Worm (Caenorhabditis elegans): ENCODE measurements around the gene srh-258.
A peak's percentile ranks its signal among the peaks of the same experiment; 100 is the strongest.

srh-258 gene

ce11 chrV:15451421-15451820 is 46.5 kb downstream of the srh-258 start, which contains the start of gene srw-33:
Gene srw-33 (minus strand): TSS chrV:15451521.
- TF ChIP-seq gei-17 (GFP tag; optimal IDR thresholded peaks at IDR 0.05): no peak
- no peak for TF ChIP-seq hsf-1 (GFP tag; IDR thresholded peaks at IDR 0.05)
- no peak for TF ChIP-seq fkh-3 (tag; optimal IDR thresholded peaks at IDR 0.05)
- TF ChIP-seq him-1 (tag; optimal IDR thresholded peaks at IDR 0.05): no peak
- no peak for TF ChIP-seq attf-6 (GFP tag; IDR thresholded peaks at IDR 0.05)
- TF ChIP-seq ceh-100 (GFP tag; IDR thresholded peaks at IDR 0.05): no peak
- no peak for TF ChIP-seq madf-10 (tag; optimal IDR thresholded peaks at IDR 0.05)
- no peak for TF ChIP-seq zfh-2 (GFP tag; conservative IDR thresholded peaks at IDR 0.05)
- TF ChIP-seq hmg-1.2 (GFP tag; IDR thresholded peaks at IDR 0.05): no peak
- TF ChIP-seq Y95B8A.8 (GFP tag; IDR thresholded peaks at IDR 0.05): no peak
- TF ChIP-seq hlh-12 (tag; optimal IDR thresholded peaks at IDR 0.05): no peak
- no peak for TF ChIP-seq bed-2 (GFP tag; IDR thresholded peaks at IDR 0.05)
- no peak for TF ChIP-seq B0019.2 (GFP tag; conservative IDR thresholded peaks at IDR 0.05)
- TF ChIP-seq rpc-1 (optimal IDR thresholded peaks at IDR 0.05): no peak
- no peak for TF ChIP-seq rpc-1 (tag; optimal IDR thresholded peaks at IDR 0.05)
- TF ChIP-seq sea-2 (GFP tag; IDR thresholded peaks at IDR 0.05): no peak

- TF ChIP-seq zfh-2 (GFP tag; conservative IDR thresholded peaks at IDR 0.05) (no peak), ekl-4 (GFP tag; IDR thresholded peaks at IDR 0.05) (peak; percentile 31; the same call in 1 of the 2 replicates), egl-44 (GFP tag; IDR thresholded peaks at IDR 0.05) (peak; percentile 67; the same call in 1 of the 2 replicates), rcor-1 (GFP tag; IDR thresholded peaks at IDR 0.05) (peak; percentile 55; the same call in 1 of the 2 replicates), sdz-38 (tag; optimal IDR thresholded peaks at IDR 0.05) (no peak), tbx-9 (tag; optimal IDR thresholded peaks at IDR 0.05; ENCODE audit: borderline replicate concordance) (no peak), hmg-20 (GFP tag; IDR thresholded peaks at IDR 0.05) (0 out of 2 replicates have a peak, but pooled peaks have one; percentile 20), die-1 (tag; optimal IDR thresholded peaks at IDR 0.05) (peak; percentile 48), attf-5 (GFP tag; optimal IDR thresholded peaks at IDR 0.05) (peak; percentile 22), hsf-1 (GFP tag; IDR thresholded peaks at IDR 0.05) (0 out of 2 replicates have a peak, but pooled peaks have one; percentile 51), ztf-25 (GFP tag; IDR thresholded peaks at IDR 0.05) (0 out of 2 replicates have a peak, but pooled peaks have one; percentile 49), mcd-1 (GFP tag; IDR thresholded peaks at IDR 0.05) (no peak), tbp1 (GFP tag; optimal IDR thresholded peaks at IDR 0.05) (peak; percentile 86), mes-4 (tag; optimal IDR thresholded peaks at IDR 0.05) (peak; percentile 47), lsl-1 (GFP tag; optimal IDR thresholded peaks at IDR 0.05) (peak; percentile 34), F33H1.4 (GFP tag; IDR thresholded peaks at IDR 0.05) (peak; percentile 30; the same call in 1 of the 2 replicates), B0261.1 (tag; optimal IDR thresholded peaks at IDR 0.05) (peak; percentile 67), F52B5.7 (tag; optimal IDR thresholded peaks at IDR 0.05) (peak; percentile 21), D2030.7 (GFP tag; IDR thresholded peaks at IDR 0.05) (peak; percentile 80), bed-2 (GFP tag; IDR thresholded peaks at IDR 0.05) (no peak), athp-1 (tag; optimal IDR thresholded peaks at IDR 0.05) (peak; percentile 17), ztf-18 (tag; optimal IDR thresholded peaks at IDR 0.05) (peak; percentile 31), madf-6 (GFP tag; IDR thresholded peaks at IDR 0.05) (peak; percentile 65), dox-1 (GFP tag; IDR thresholded peaks at IDR 0.05) (peak; percentile 43; the same call in 1 of the 2 replicates), egl-18 (GFP tag; IDR thresholded peaks at IDR 0.05) (0 out of 2 replicates have a peak, but pooled peaks have one; percentile 59), snpc-3.4 (tag; optimal IDR thresholded peaks at IDR 0.05) (no peak), rec-8 (tag; optimal IDR thresholded peaks at IDR 0.05) (peak in 1 of 2 experiments; percentile 67), nhr-90 (tag; optimal IDR thresholded peaks at IDR 0.05) (peak; percentile 23), F22D6.2 (tag; optimal IDR thresholded peaks at IDR 0.05) (no peak), F37B4.10 (GFP tag; IDR thresholded peaks at IDR 0.05) (no peak), lag-1 (GFP tag; IDR thresholded peaks at IDR 0.05) (0 out of 2 replicates have a peak, but pooled peaks have one; percentile 30), mxl-1 (tag; optimal IDR thresholded peaks at IDR 0.05) (peak; percentile 10), hmg-1.2 (GFP tag; IDR thresholded peaks at IDR 0.05) (peak; percentile 49), attf-6 (GFP tag; IDR thresholded peaks at IDR 0.05) (peak; percentile 52; the same call in 1 of the 2 replicates), him-1 (tag; optimal IDR thresholded peaks at IDR 0.05) (peak; percentile 57), rpc-1 (optimal IDR thresholded peaks at IDR 0.05) (peak; percentile 60), rpc-1 (tag; optimal IDR thresholded peaks at IDR 0.05) (peak; percentile 78), lin-54 (GFP tag; optimal IDR thresholded peaks at IDR 0.05) (peak; percentile 16), T07F8.4 (tag; optimal IDR thresholded peaks at IDR 0.05) (no peak)
Observed at ce11 chrV:15454322-15454721, 49.4 kb downstream of the srh-258 start.

Measured in whole organism, young adult.